Fruit fly (Drosophila melanogaster) whole organism, prepupa: ENCODE results near the gene CG12012.

ENCODE experiments used
- Blimp-1 ChIP-seq: fragments of 200-800 bp; sonication (Bioruptor generic); optimal IDR thresholded peaks from 3 replicates; lab custom pipeline; 2017; ENCODE audit warnings: missing biosample characterization, missing genetic modification characterization, mild to moderate bottlenecking, moderate library complexity, missing genetic modification reagents
- CG10669 ChIP-seq: fragments of 200-800 bp; sonication (Bioruptor generic); optimal IDR thresholded peaks from 3 replicates; lab custom pipeline; 2018; ENCODE audit warnings: missing biosample characterization, mild to moderate bottlenecking, missing genetic modification characterization, moderate library complexity
- CG11762 ChIP-seq: fragments of 200-800 bp; sonication (Bioruptor generic); optimal IDR thresholded peaks from 3 replicates; lab custom pipeline; 2016; ENCODE audit warnings: missing biosample characterization, missing genetic modification characterization; ENCODE audit not compliant: insufficient read depth
- CG11902 ChIP-seq: fragments of 200-800 bp; sonication (Bioruptor generic); optimal IDR thresholded peaks from 3 replicates; lab custom pipeline; 2016; ENCODE audit warnings: missing biosample characterization, missing genetic modification characterization
- CG15336 ChIP-seq: fragments of 200-800 bp; sonication (Bioruptor generic); IDR thresholded peaks from 2 replicates; pipeline ENCODE4 v1.3.6; 2022; ENCODE audit warnings: missing biosample characterization, missing genetic modification characterization
- CG1621 ChIP-seq: fragments of 200-800 bp; sonication (Bioruptor generic); optimal IDR thresholded peaks from 3 replicates; lab custom pipeline; 2018; ENCODE audit warnings: missing biosample characterization, mild to moderate bottlenecking, missing genetic modification characterization
- CG16779 ChIP-seq: fragments of 200-800 bp; sonication (Bioruptor generic); optimal IDR thresholded peaks from 3 replicates; lab custom pipeline; 2017; ENCODE audit warnings: missing biosample characterization, mild to moderate bottlenecking, missing genetic modification characterization
- CG31627 ChIP-seq: fragments of 200-800 bp; sonication (Bioruptor generic); optimal IDR thresholded peaks from 3 replicates; lab custom pipeline; 2016; ENCODE audit warnings: missing biosample characterization, missing genetic modification characterization
- CG32006 ChIP-seq: fragments of 200-800 bp; sonication (Bioruptor generic); optimal IDR thresholded peaks from 3 replicates; lab custom pipeline; 2017; ENCODE audit warnings: missing biosample characterization, mild to moderate bottlenecking, missing genetic modification characterization
- CG34406 ChIP-seq: fragments of 200-800 bp; sonication (Bioruptor generic); optimal IDR thresholded peaks from 3 replicates; lab custom pipeline; 2016; ENCODE audit warnings: missing biosample characterization, missing genetic modification characterization
- CG6163 ChIP-seq: fragments of 200-800 bp; sonication (Bioruptor generic); IDR thresholded peaks from 3 replicates; pipeline ENCODE4 v1.3.6; 2022; ENCODE audit warnings: missing biosample characterization, missing genetic modification characterization
- CG6792 ChIP-seq: fragments of 200-800 bp; sonication (Bioruptor generic); optimal IDR thresholded peaks from 3 replicates; lab custom pipeline; 2016; ENCODE audit warnings: missing biosample characterization, missing genetic modification characterization
- CG6854 ChIP-seq: fragments of 200-800 bp; sonication (Bioruptor generic); optimal IDR thresholded peaks from 2 replicates; lab custom pipeline; 2017; ENCODE audit warnings: missing biosample characterization, mild to moderate bottlenecking, missing genetic modification characterization
- CG8632 ChIP-seq: fragments of 200-800 bp; sonication (Bioruptor generic); optimal IDR thresholded peaks from 3 replicates; lab custom pipeline; 2016; ENCODE audit warnings: missing biosample characterization, missing genetic modification characterization
- CG9139 ChIP-seq: fragments of 200-800 bp; sonication (Bioruptor generic); optimal IDR thresholded peaks from 3 replicates; lab custom pipeline; 2017; ENCODE audit warnings: missing biosample characterization, mild to moderate bottlenecking, missing genetic modification characterization
- Eip75B ChIP-seq: fragments of 200-800 bp; sonication (Bioruptor generic); optimal IDR thresholded peaks from 3 replicates; lab custom pipeline; 2016; ENCODE audit warnings: missing biosample characterization, missing genetic modification characterization
- Ets21C ChIP-seq: fragments of 200-800 bp; sonication (Bioruptor generic); optimal IDR thresholded peaks from 3 replicates; lab custom pipeline; 2016; ENCODE audit warnings: missing biosample characterization, missing genetic modification characterization
- Ets96B ChIP-seq: fragments of 200-800 bp; optimal IDR thresholded peaks from 2 replicates; lab custom pipeline; 2019; ENCODE audit warnings: missing biosample characterization, mild to moderate bottlenecking, missing genetic modification characterization, moderate library complexity
- Gug ChIP-seq: fragments of 200-800 bp; sonication (Bioruptor generic); IDR thresholded peaks from 2 replicates; pipeline ENCODE4 v1.3.6; 2022; ENCODE audit warnings: missing biosample characterization, missing genetic modification characterization
- Hr39 ChIP-seq: fragments of 200-800 bp; sonication (Bioruptor generic); optimal IDR thresholded peaks from 2 replicates; lab custom pipeline; 2016; ENCODE audit warnings: missing biosample characterization, missing genetic modification characterization
- OdsH ChIP-seq: fragments of 200-800 bp; sonication (Bioruptor generic); optimal IDR thresholded peaks from 3 replicates; lab custom pipeline; 2016; ENCODE audit warnings: missing biosample characterization, missing genetic modification characterization
- cyc ChIP-seq: fragments of 200-800 bp; sonication (Bioruptor generic); optimal IDR thresholded peaks from 3 replicates; lab custom pipeline; 2016; ENCODE audit warnings: missing biosample characterization, missing genetic modification characterization
- dac ChIP-seq: fragments of 200-800 bp; sonication (Bioruptor generic); optimal IDR thresholded peaks from 2 replicates; lab custom pipeline; 2017; ENCODE audit warnings: missing biosample characterization, mild to moderate bottlenecking, missing genetic modification characterization
- net ChIP-seq: fragments of 200-800 bp; sonication (Bioruptor generic); optimal IDR thresholded peaks from 3 replicates; lab custom pipeline; 2016; ENCODE audit warnings: missing biosample characterization, missing genetic modification characterization
- pdm3 ChIP-seq: fragments of 200-800 bp; sonication (Bioruptor generic); optimal IDR thresholded peaks from 3 replicates; lab custom pipeline; 2016; ENCODE audit warnings: missing biosample characterization, missing genetic modification characterization
- salr ChIP-seq, 2 experiments: fragments of 200-800 bp; sonication (Bioruptor generic); optimal IDR thresholded peaks; 3 replicates each; lab custom pipeline; 2016 to 2018; ENCODE audit warnings: missing biosample characterization in 2 of 2, missing genetic modification characterization in 2 of 2, mild to moderate bottlenecking in 1 of 2
- spab ChIP-seq: fragments of 200-800 bp; sonication (Bioruptor generic); optimal IDR thresholded peaks from 2 replicates; lab custom pipeline; 2017; ENCODE audit warnings: missing biosample characterization, mild to moderate bottlenecking, missing genetic modification characterization, missing genetic modification reagents
- svp ChIP-seq: fragments of 200-800 bp; sonication (Bioruptor generic); peaks from one replicate; lab custom pipeline; 2016; ENCODE audit warnings: missing biosample characterization, missing genetic modification characterization
- topi ChIP-seq: fragments of 200-800 bp; sonication (Bioruptor generic); optimal IDR thresholded peaks from 3 replicates; lab custom pipeline; 2016; ENCODE audit warnings: missing biosample characterization, missing genetic modification characterization
- vri ChIP-seq: fragments of 200-800 bp; sonication (Bioruptor generic); optimal IDR thresholded peaks from 3 replicates; lab custom pipeline; 2016; ENCODE audit warnings: missing biosample characterization, mild to moderate bottlenecking, missing genetic modification characterization

Gene CG12012

dm6 chr3L:3423006-3423405 lies 46.4 kb downstream of the CG12012 start (continued):
- no peak for TF ChIP-seq pdm3 (GFP tag; lab: Kevin White, UChicago)

- TF ChIP-seq CG11762 (GFP tag; lab: Kevin White, UChicago) (no peak), CG31627 (GFP tag; lab: Kevin White, UChicago) (no peak), CG34406 (GFP tag; lab: Kevin White, UChicago) (no peak), CG32006 (GFP tag; lab: Kevin White, UChicago) (no peak), Blimp-1 (GFP tag; lab: Kevin White, UChicago) (no peak), spab (no peak), Ets21C (GFP tag; lab: Kevin White, UChicago) (no peak), CG16779 (tag; lab: Kevin White, UChicago) (no peak), Hr39 (no peak), CG15336 (no peak), CG8632 (no peak), CG6163 (GFP tag; lab: Robert Waterston, UW) (no peak), dac (GFP tag; lab: Kevin White, UChicago) (no peak), CG1621 (no peak), CG9139 (no peak), CG11902 (GFP tag; lab: Kevin White, UChicago) (no peak)
- TF ChIP-seq, all 60 proteins: peak for 0
Measured at dm6 chr3L:3424846-3425245, 48.3 kb downstream of the CG12012 start, which contains the start of gene sty. TSS of gene sty (minus strand) at chr3L:3424935.

dm6 chr3L:3427037-3427436 lies 50.5 kb downstream of the CG12012 start:
- no peak for TF ChIP-seq CG6792 (GFP tag; lab: Kevin White, UChicago)
- no peak for TF ChIP-seq CG9139
- no peak for TF ChIP-seq Eip75B (GFP tag; lab: Kevin White, UChicago)
- TF ChIP-seq topi (GFP tag; lab: Kevin White, UChicago): no peak
- TF ChIP-seq CG10669: no peak
- no peak for TF ChIP-seq salr (GFP tag; optimal IDR thresholded peaks at IDR 0.05; lab: Kevin White, UChicago)
- no peak for TF ChIP-seq Gug (GFP tag; lab: Robert Waterston, UW)
- TF ChIP-seq spab: no peak
- TF ChIP-seq CG6854 (GFP tag; lab: Kevin White, UChicago): no peak
- TF ChIP-seq svp: no peak
- TF ChIP-seq cyc (GFP tag; lab: Kevin White, UChicago): no peak
- TF ChIP-seq vri (GFP tag; lab: Kevin White, UChicago): no peak
- TF ChIP-seq OdsH (GFP tag; lab: Kevin White, UChicago): no peak
- TF ChIP-seq net (GFP tag; lab: Kevin White, UChicago): no peak
- TF ChIP-seq Ets96B (tag; lab: Kevin White, UChicago): no peak
- no peak for TF ChIP-seq CG8632
